Fruit fly (Drosophila melanogaster): Measurements from ENCODE around the gene dib.
A peak's percentile ranks its signal among the peaks of the same experiment; 100 is the strongest.

- peak; percentile 5 for TF ChIP-seq CG17806 (tag; optimal IDR thresholded peaks at IDR 0.05)
- no peak for TF ChIP-seq CG34367 (tag; optimal IDR thresholded peaks at IDR 0.05)
- TF ChIP-seq Snoo (tag; optimal IDR thresholded peaks at IDR 0.05): no peak
- TF ChIP-seq CG10348 (GFP tag; IDR thresholded peaks at IDR 0.05): no peak
- peak; percentile 1 for TF ChIP-seq Pif1B (GFP tag; optimal IDR thresholded peaks at IDR 0.05)
- peak; percentile 29 for TF ChIP-seq CG8301 (tag; optimal IDR thresholded peaks at IDR 0.05)
- no peak for TF ChIP-seq gl (tag; optimal IDR thresholded peaks at IDR 0.05)
- TF ChIP-seq CG8159 (tag; optimal IDR thresholded peaks at IDR 0.05): peak; percentile 12
- TF ChIP-seq CG32121 (GFP tag; IDR thresholded peaks at IDR 0.05): no peak
- no peak for TF ChIP-seq rn (GFP tag; IDR thresholded peaks at IDR 0.05)
These were observed 47.7 kb upstream of the dib start for dm6 chr3L:4014349-4014748.

Measured in whole organism, pupa.